Fruit fly (Drosophila melanogaster) whole organism, prepupa: Measurements from ENCODE around the gene CG43796.
A peak's percentile ranks its signal among the peaks of the same experiment; 100 is the strongest.

ENCODE experiments used
- Blimp-1 ChIP-seq: fragments of 200-800 bp; sonication (Bioruptor generic); optimal IDR thresholded peaks from 3 replicates; lab custom pipeline; 2017; ENCODE audit warnings: missing biosample characterization, missing genetic modification characterization, mild to moderate bottlenecking, moderate library complexity, missing genetic modification reagents
- CG10631 ChIP-seq: fragments of 200-800 bp; sonication (Bioruptor generic); optimal IDR thresholded peaks from 2 replicates; lab custom pipeline; 2016; ENCODE audit warnings: missing biosample characterization, missing genetic modification characterization
- CG10669 ChIP-seq: fragments of 200-800 bp; sonication (Bioruptor generic); optimal IDR thresholded peaks from 3 replicates; lab custom pipeline; 2018; ENCODE audit warnings: missing biosample characterization, mild to moderate bottlenecking, missing genetic modification characterization, moderate library complexity
- CG11294 ChIP-seq: fragments of 200-800 bp; sonication (Bioruptor generic); IDR thresholded peaks from 2 replicates; pipeline ENCODE4 v1.3.6; 2022; ENCODE audit warnings: missing biosample characterization, missing genetic modification characterization
- CG11762 ChIP-seq: fragments of 200-800 bp; sonication (Bioruptor generic); optimal IDR thresholded peaks from 3 replicates; lab custom pipeline; 2016; ENCODE audit warnings: missing biosample characterization, missing genetic modification characterization; ENCODE audit not compliant: insufficient read depth
- CG11902 ChIP-seq: fragments of 200-800 bp; sonication (Bioruptor generic); optimal IDR thresholded peaks from 3 replicates; lab custom pipeline; 2016; ENCODE audit warnings: missing biosample characterization, missing genetic modification characterization
- CG15336 ChIP-seq: fragments of 200-800 bp; sonication (Bioruptor generic); IDR thresholded peaks from 2 replicates; pipeline ENCODE4 v1.3.6; 2022; ENCODE audit warnings: missing biosample characterization, missing genetic modification characterization
- CG16779 ChIP-seq: fragments of 200-800 bp; sonication (Bioruptor generic); optimal IDR thresholded peaks from 3 replicates; lab custom pipeline; 2017; ENCODE audit warnings: missing biosample characterization, mild to moderate bottlenecking, missing genetic modification characterization
- CG3032 ChIP-seq: fragments of 200-800 bp; optimal IDR thresholded peaks from 2 replicates; lab custom pipeline; 2019; ENCODE audit warnings: missing biosample characterization, mild to moderate bottlenecking, missing genetic modification characterization, moderate library complexity
- CG31627 ChIP-seq: fragments of 200-800 bp; sonication (Bioruptor generic); optimal IDR thresholded peaks from 3 replicates; lab custom pipeline; 2016; ENCODE audit warnings: missing biosample characterization, missing genetic modification characterization
- CG34406 ChIP-seq: fragments of 200-800 bp; sonication (Bioruptor generic); optimal IDR thresholded peaks from 3 replicates; lab custom pipeline; 2016; ENCODE audit warnings: missing biosample characterization, missing genetic modification characterization
- CG3919 ChIP-seq: fragments of 200-800 bp; sonication (Bioruptor generic); optimal IDR thresholded peaks from 3 replicates; lab custom pipeline; 2016; ENCODE audit warnings: missing biosample characterization, missing genetic modification characterization
- CG6163 ChIP-seq: fragments of 200-800 bp; sonication (Bioruptor generic); IDR thresholded peaks from 3 replicates; pipeline ENCODE4 v1.3.6; 2022; ENCODE audit warnings: missing biosample characterization, missing genetic modification characterization
- CG6792 ChIP-seq: fragments of 200-800 bp; sonication (Bioruptor generic); optimal IDR thresholded peaks from 3 replicates; lab custom pipeline; 2016; ENCODE audit warnings: missing biosample characterization, missing genetic modification characterization
- CG6808 ChIP-seq: fragments of 200-800 bp; sonication (Bioruptor generic); optimal IDR thresholded peaks from 3 replicates; lab custom pipeline; 2017; ENCODE audit warnings: missing biosample characterization, missing genetic modification characterization, mild to moderate bottlenecking, moderate library complexity, missing genetic modification reagents
- CG6854 ChIP-seq: fragments of 200-800 bp; sonication (Bioruptor generic); optimal IDR thresholded peaks from 2 replicates; lab custom pipeline; 2017; ENCODE audit warnings: missing biosample characterization, mild to moderate bottlenecking, missing genetic modification characterization
- CG7368 ChIP-seq: fragments of 200-800 bp; sonication (Bioruptor generic); optimal IDR thresholded peaks from 3 replicates; lab custom pipeline; 2016; ENCODE audit warnings: missing biosample characterization, missing genetic modification characterization
- CG8119 ChIP-seq: fragments of 200-800 bp; sonication (Bioruptor generic); IDR thresholded peaks from 3 replicates; pipeline ENCODE4 v1.3.6; 2022; ENCODE audit warnings: missing biosample characterization, missing genetic modification characterization
- CG8319 ChIP-seq: fragments of 200-800 bp; sonication (Bioruptor generic); optimal IDR thresholded peaks from 3 replicates; lab custom pipeline; 2016; ENCODE audit warnings: missing biosample characterization, missing genetic modification characterization
- CG8632 ChIP-seq: fragments of 200-800 bp; sonication (Bioruptor generic); optimal IDR thresholded peaks from 3 replicates; lab custom pipeline; 2016; ENCODE audit warnings: missing biosample characterization, missing genetic modification characterization
- Eip75B ChIP-seq: fragments of 200-800 bp; sonication (Bioruptor generic); optimal IDR thresholded peaks from 3 replicates; lab custom pipeline; 2016; ENCODE audit warnings: missing biosample characterization, missing genetic modification characterization
- Eip78C ChIP-seq: fragments of 200-800 bp; sonication (Bioruptor generic); peaks from one replicate; lab custom pipeline; 2016; ENCODE audit warnings: missing biosample characterization, missing genetic modification characterization
- Eip93F ChIP-seq: fragments of 200-800 bp; sonication (Bioruptor generic); optimal IDR thresholded peaks from 2 replicates; lab custom pipeline; 2016; ENCODE audit warnings: missing biosample characterization, mild to moderate bottlenecking, missing genetic modification characterization
- Ets96B ChIP-seq: fragments of 200-800 bp; optimal IDR thresholded peaks from 2 replicates; lab custom pipeline; 2019; ENCODE audit warnings: missing biosample characterization, mild to moderate bottlenecking, missing genetic modification characterization, moderate library complexity
- Gug ChIP-seq: fragments of 200-800 bp; sonication (Bioruptor generic); IDR thresholded peaks from 2 replicates; pipeline ENCODE4 v1.3.6; 2022; ENCODE audit warnings: missing biosample characterization, missing genetic modification characterization
- Hr38 ChIP-seq: sonication (Bioruptor generic); optimal IDR thresholded peaks from 2 replicates; lab custom pipeline; 2016; ENCODE audit warnings: missing biosample characterization, missing genetic modification characterization
- Hr39 ChIP-seq: fragments of 200-800 bp; sonication (Bioruptor generic); optimal IDR thresholded peaks from 2 replicates; lab custom pipeline; 2016; ENCODE audit warnings: missing biosample characterization, missing genetic modification characterization
- Lpt ChIP-seq: fragments of 200-800 bp; sonication (Bioruptor generic); optimal IDR thresholded peaks from 3 replicates; lab custom pipeline; 2016; ENCODE audit warnings: missing biosample characterization, missing genetic modification characterization
- Met ChIP-seq: fragments of 200-800 bp; sonication (Bioruptor generic); optimal IDR thresholded peaks from 3 replicates; lab custom pipeline; 2016; ENCODE audit warnings: missing biosample characterization, missing genetic modification characterization
- Smox ChIP-seq: fragments of 200-800 bp; sonication (Bioruptor generic); optimal IDR thresholded peaks from 3 replicates; lab custom pipeline; 2016; ENCODE audit warnings: missing biosample characterization, missing genetic modification characterization
- Sox102F ChIP-seq: fragments of 200-800 bp; sonication (Bioruptor generic); optimal IDR thresholded peaks from 2 replicates; lab custom pipeline; 2016; ENCODE audit warnings: missing biosample characterization, mild to moderate bottlenecking, missing genetic modification characterization
- achi ChIP-seq: fragments of 200-800 bp; sonication (Bioruptor generic); optimal IDR thresholded peaks from 3 replicates; lab custom pipeline; 2016; ENCODE audit warnings: missing biosample characterization, missing genetic modification characterization
- acj6 ChIP-seq: fragments of 200-800 bp; sonication (Bioruptor generic); optimal IDR thresholded peaks from 3 replicates; lab custom pipeline; 2016; ENCODE audit warnings: missing biosample characterization, missing genetic modification characterization
- cyc ChIP-seq: fragments of 200-800 bp; sonication (Bioruptor generic); optimal IDR thresholded peaks from 3 replicates; lab custom pipeline; 2016; ENCODE audit warnings: missing biosample characterization, missing genetic modification characterization
- dac ChIP-seq: fragments of 200-800 bp; sonication (Bioruptor generic); optimal IDR thresholded peaks from 2 replicates; lab custom pipeline; 2017; ENCODE audit warnings: missing biosample characterization, mild to moderate bottlenecking, missing genetic modification characterization
- eg ChIP-seq: fragments of 200-800 bp; sonication (Bioruptor generic); IDR thresholded peaks from 3 replicates; pipeline ENCODE4 v1.3.6; 2022; ENCODE audit warnings: missing biosample characterization, missing genetic modification characterization
- esn ChIP-seq: fragments of 200-800 bp; sonication (Bioruptor generic); optimal IDR thresholded peaks from 2 replicates; lab custom pipeline; 2016; ENCODE audit warnings: missing biosample characterization, mild to moderate bottlenecking, missing genetic modification characterization, moderate library complexity
- fd59A ChIP-seq: fragments of 200-800 bp; sonication (Bioruptor generic); optimal IDR thresholded peaks from 2 replicates; lab custom pipeline; 2017; ENCODE audit warnings: missing biosample characterization, mild to moderate bottlenecking, missing genetic modification characterization, missing genetic modification reagents
- fd85E ChIP-seq: fragments of 200-800 bp; sonication (Bioruptor generic); optimal IDR thresholded peaks from 3 replicates; lab custom pipeline; 2016; ENCODE audit warnings: missing biosample characterization, missing genetic modification characterization
- fkh ChIP-seq: fragments of 200-800 bp; sonication (Bioruptor generic); optimal IDR thresholded peaks from 3 replicates; lab custom pipeline; 2017; ENCODE audit warnings: missing biosample characterization, mild to moderate bottlenecking, missing genetic modification characterization, moderate library complexity
- lz ChIP-seq: fragments of 200-800 bp; sonication (Bioruptor generic); optimal IDR thresholded peaks from 3 replicates; lab custom pipeline; 2016; ENCODE audit warnings: missing biosample characterization, missing genetic modification characterization
- net ChIP-seq: fragments of 200-800 bp; sonication (Bioruptor generic); optimal IDR thresholded peaks from 3 replicates; lab custom pipeline; 2016; ENCODE audit warnings: missing biosample characterization, missing genetic modification characterization
- salr ChIP-seq, 2 experiments: fragments of 200-800 bp; sonication (Bioruptor generic); optimal IDR thresholded peaks; 3 replicates each; lab custom pipeline; 2016 to 2018; ENCODE audit warnings: missing biosample characterization in 2 of 2, missing genetic modification characterization in 2 of 2, mild to moderate bottlenecking in 1 of 2
- spab ChIP-seq: fragments of 200-800 bp; sonication (Bioruptor generic); optimal IDR thresholded peaks from 2 replicates; lab custom pipeline; 2017; ENCODE audit warnings: missing biosample characterization, mild to moderate bottlenecking, missing genetic modification characterization, missing genetic modification reagents
- ss ChIP-seq, 2 experiments: fragments of 200-800 bp; sonication (Bioruptor generic); optimal IDR thresholded peaks; 2 replicates in 1 of 2; 3 replicates in 1 of 2; lab custom pipeline; 2017 to 2018; ENCODE audit warnings: mild to moderate bottlenecking in 2 of 2, missing biosample characterization in 2 of 2, missing genetic modification characterization in 2 of 2, moderate library complexity in 1 of 2
- svp ChIP-seq: fragments of 200-800 bp; sonication (Bioruptor generic); peaks from one replicate; lab custom pipeline; 2016; ENCODE audit warnings: missing biosample characterization, missing genetic modification characterization
- topi ChIP-seq: fragments of 200-800 bp; sonication (Bioruptor generic); optimal IDR thresholded peaks from 3 replicates; lab custom pipeline; 2016; ENCODE audit warnings: missing biosample characterization, missing genetic modification characterization

The CG43796 gene

DNA sequence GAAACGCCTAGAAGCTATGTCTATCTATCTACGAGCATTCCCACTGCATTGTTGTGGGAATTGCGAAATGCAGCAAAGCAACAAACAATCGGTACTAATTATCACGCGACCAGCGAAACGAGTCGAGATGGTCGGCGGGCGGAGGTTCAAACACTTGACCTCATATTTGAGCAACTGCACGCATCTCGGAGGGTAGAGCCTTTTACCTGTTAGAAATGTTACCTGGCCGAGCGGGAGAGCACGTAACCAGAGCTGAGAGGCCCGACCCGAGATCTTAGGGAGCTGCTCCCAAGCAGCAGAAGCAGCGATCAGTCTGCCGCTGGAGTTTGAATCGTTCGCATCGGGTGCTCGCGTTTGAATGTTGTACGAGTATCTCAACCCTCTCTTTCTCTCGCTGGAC is 3.8 kb upstream of the CG43796 start:
- TF ChIP-seq CG10669 (GFP tag; lab: Kevin White, UChicago) (no peak), Blimp-1 (GFP tag; lab: Kevin White, UChicago) (no peak), CG8119 (no peak), Hr38 (GFP tag; lab: Kevin White, UChicago) (no peak), CG31627 (GFP tag; lab: Kevin White, UChicago) (no peak), Eip93F (no peak), fkh (GFP tag; lab: Kevin White, UChicago) (no peak), dac (GFP tag; lab: Kevin White, UChicago) (no peak), CG6163 (GFP tag; lab: Robert Waterston, UW) (no peak; the same call in 2 of the 3 replicates), CG16779 (tag; lab: Kevin White, UChicago) (no peak), achi (no peak)

- TF ChIP-seq CG7368 (GFP tag; lab: Kevin White, UChicago), result peak; percentile 44
- peak; percentile 96 for TF ChIP-seq spab (GFP tag; lab: Kevin White, UChicago)
- TF ChIP-seq lz, result no peak
- TF ChIP-seq Smox (GFP tag; lab: Kevin White, UChicago), result peak; percentile 9
- TF ChIP-seq CG8119, result peak; percentile 88
- TF ChIP-seq Sox102F (GFP tag; lab: Kevin White, UChicago), result peak; percentile 72
- TF ChIP-seq Eip93F, result peak; percentile 22
- peak; percentile 36 for TF ChIP-seq CG8319
- peak; percentile 48 for TF ChIP-seq Blimp-1 (GFP tag; lab: Kevin White, UChicago)
- TF ChIP-seq Met (GFP tag; lab: Kevin White, UChicago), result peak; percentile 34
- TF ChIP-seq Hr39 (GFP tag; lab: Kevin White, UChicago), result no peak
- peak; percentile 99 for TF ChIP-seq ss (GFP tag; optimal IDR thresholded peaks at IDR 0.05; lab: Kevin White, UChicago)
- peak; percentile 38 for TF ChIP-seq fd85E
- TF ChIP-seq CG31627 (GFP tag; lab: Kevin White, UChicago), result no peak
- TF ChIP-seq CG15336 (GFP tag; lab: Robert Waterston, UW), result peak; percentile 81
- TF ChIP-seq acj6 (GFP tag; lab: Kevin White, UChicago), result no peak
- no peak for TF ChIP-seq CG11902
- TF ChIP-seq achi, result peak; percentile 65
- TF ChIP-seq CG3919 (GFP tag; lab: Kevin White, UChicago), result peak; percentile 71
- TF ChIP-seq CG8632 (GFP tag; lab: Kevin White, UChicago), result peak; percentile 40
- TF ChIP-seq fd59A (GFP tag; lab: Kevin White, UChicago), result peak; percentile 70
- TF ChIP-seq CG6808 (GFP tag; lab: Kevin White, UChicago), result peak; percentile 98
- TF ChIP-seq net (GFP tag; lab: Kevin White, UChicago), result peak; percentile 73
- peak; percentile 89 for TF ChIP-seq eg (GFP tag; lab: Robert Waterston, UW)
- TF ChIP-seq Ets96B, result peak; percentile 79
- TF ChIP-seq topi (GFP tag; lab: Kevin White, UChicago), result peak; percentile 52
- no peak for TF ChIP-seq CG11294 (GFP tag; lab: Robert Waterston, UW)
- TF ChIP-seq svp (GFP tag; lab: Kevin White, UChicago), result peak; percentile 39
- TF ChIP-seq Lpt (GFP tag; lab: Kevin White, UChicago), result peak; percentile 82
- TF ChIP-seq salr (GFP tag; optimal IDR thresholded peaks at IDR 0.05; lab: Kevin White, UChicago), result peak; percentile 73 to 79
- TF ChIP-seq Eip78C, result peak; percentile 78
- peak; percentile 93 for TF ChIP-seq CG6163 (GFP tag; lab: Robert Waterston, UW)
- TF ChIP-seq CG6854, result peak; percentile 93
- TF ChIP-seq CG6792 (GFP tag; lab: Kevin White, UChicago), result peak; percentile 59
- no peak for TF ChIP-seq Gug (GFP tag; lab: Robert Waterston, UW)
- no peak for TF ChIP-seq CG11762
- TF ChIP-seq dac (GFP tag; lab: Kevin White, UChicago), result peak; percentile 48
- TF ChIP-seq CG10631 (GFP tag; lab: Kevin White, UChicago), result peak; percentile 23
- no peak for TF ChIP-seq cyc (GFP tag; lab: Kevin White, UChicago)
- peak; percentile 28 for TF ChIP-seq esn (GFP tag; lab: Kevin White, UChicago)
- TF ChIP-seq CG3032, result peak; percentile 77
- peak; percentile 25 for TF ChIP-seq fkh (GFP tag; lab: Kevin White, UChicago)
- TF ChIP-seq Eip75B (GFP tag; lab: Kevin White, UChicago), result peak; percentile 74
- TF ChIP-seq CG34406 (GFP tag; lab: Kevin White, UChicago), result peak; percentile 54
Measured at dm6 chr2L:8478911-8479706, 3.1 kb upstream of the CG43796 start.
